Fruit fly (Drosophila melanogaster) whole organism, embryonic: Measurements from ENCODE around the gene CG31960.

Experiments
- CG10267 ChIP-seq: fragments of 200-800 bp; sonication (Bioruptor generic); optimal IDR thresholded peaks from 2 replicates; lab custom pipeline; 2018; ENCODE audit warnings: missing biosample characterization, mild to moderate bottlenecking, missing genetic modification characterization, moderate library complexity
- CG12391 ChIP-seq: fragments of 200-800 bp; sonication (Bioruptor generic); optimal IDR thresholded peaks from 3 replicates; lab custom pipeline; 2018; ENCODE audit warnings: missing biosample characterization, mild to moderate bottlenecking, missing genetic modification characterization, moderate library complexity
- CG13287 ChIP-seq: fragments of 200-800 bp; sonication (Bioruptor generic); IDR thresholded peaks from 2 replicates; pipeline ENCODE4 v1.3.6; 2022; ENCODE audit warnings: missing biosample characterization, missing genetic modification characterization; ENCODE audit not compliant: partially characterized antibody
- CG14667 ChIP-seq: fragments of 200-800 bp; sonication (Bioruptor generic); IDR thresholded peaks from 2 replicates; pipeline ENCODE4 v1.3.6; 2022; ENCODE audit warnings: missing biosample characterization, missing genetic modification characterization
- CG15601 ChIP-seq: fragments of 200-800 bp; sonication (Bioruptor generic); optimal IDR thresholded peaks from 3 replicates; lab custom pipeline; 2019; ENCODE audit warnings: missing biosample characterization, mild to moderate bottlenecking, missing genetic modification characterization, moderate library complexity
- CG16779 ChIP-seq: fragments of 200-800 bp; sonication (Bioruptor generic); IDR thresholded peaks from 2 replicates; pipeline ENCODE4 v1.3.6; 2022; ENCODE audit warnings: missing biosample characterization, missing genetic modification characterization
- CG18011 ChIP-seq: fragments of 200-800 bp; sonication (Bioruptor generic); optimal IDR thresholded peaks from 2 replicates; lab custom pipeline; 2017; ENCODE audit warnings: missing biosample characterization, missing genetic modification characterization, mild to moderate bottlenecking, moderate library complexity, missing genotype
- CG2875 ChIP-seq: fragments of 200-800 bp; sonication (Bioruptor generic); optimal IDR thresholded peaks from 2 replicates; lab custom pipeline; 2017; ENCODE audit warnings: missing biosample characterization, mild to moderate bottlenecking, missing genetic modification characterization, missing genetic modification reagents
- CG3065 ChIP-seq: fragments of 200-800 bp; sonication (Bioruptor generic); optimal IDR thresholded peaks from 2 replicates; lab custom pipeline; 2016; ENCODE audit warnings: missing biosample characterization, missing genetic modification characterization
- CG31441 ChIP-seq: fragments of 200-800 bp; sonication (Bioruptor generic); IDR thresholded peaks from 2 replicates; pipeline ENCODE4 v1.3.6; 2022; ENCODE audit warnings: missing biosample characterization, missing genetic modification characterization
- CG32772 ChIP-seq: fragments of 200-800 bp; sonication (Bioruptor generic); IDR thresholded peaks from 2 replicates; pipeline ENCODE4 v1.3.6; 2022; ENCODE audit warnings: missing biosample characterization, missing genetic modification characterization
- CG3407 ChIP-seq: fragments of 200-800 bp; sonication (Bioruptor generic); optimal IDR thresholded peaks from 2 replicates; lab custom pipeline; 2018; ENCODE audit warnings: missing biosample characterization, mild to moderate bottlenecking, missing genetic modification characterization
- CG3847 ChIP-seq: fragments of 200-800 bp; sonication (Bioruptor generic); IDR thresholded peaks from 2 replicates; pipeline ENCODE4 v1.3.6; 2022; ENCODE audit warnings: missing biosample characterization, missing genetic modification characterization
- CG4360 ChIP-seq: fragments of 200-800 bp; sonication (Bioruptor generic); IDR thresholded peaks from 2 replicates; pipeline ENCODE4 v1.3.6; 2022; ENCODE audit warnings: missing biosample characterization, missing genetic modification characterization
- CG6254 ChIP-seq: fragments of 200-800 bp; sonication (Bioruptor generic); optimal IDR thresholded peaks from 3 replicates; lab custom pipeline; 2017; ENCODE audit warnings: mild to moderate bottlenecking, missing biosample characterization, missing genetic modification reagents, missing genetic modification characterization
- CG7357 ChIP-seq: fragments of 200-800 bp; sonication (Bioruptor generic); IDR thresholded peaks from 3 replicates; pipeline ENCODE4 v1.3.6; 2022; ENCODE audit warnings: missing biosample characterization, missing genetic modification characterization
- CG7556 ChIP-seq: fragments of 200-800 bp; sonication (Bioruptor generic); optimal IDR thresholded peaks from 2 replicates; lab custom pipeline; 2017; ENCODE audit warnings: missing biosample characterization, mild to moderate bottlenecking, missing genetic modification characterization
- CG7745 ChIP-seq: fragments of 200-800 bp; sonication (Bioruptor generic); optimal IDR thresholded peaks from 2 replicates; lab custom pipeline; 2018; ENCODE audit warnings: missing biosample characterization, mild to moderate bottlenecking, missing genetic modification characterization, moderate library complexity
- CG7928 ChIP-seq: fragments of 200-800 bp; sonication (Bioruptor generic); optimal IDR thresholded peaks from 2 replicates; lab custom pipeline; 2017; ENCODE audit warnings: missing biosample characterization, mild to moderate bottlenecking, missing genetic modification characterization
- CG8281 ChIP-seq: fragments of 200-800 bp; sonication (Bioruptor generic); optimal IDR thresholded peaks from 2 replicates; lab custom pipeline; 2018; ENCODE audit warnings: missing biosample characterization, mild to moderate bottlenecking, missing genetic modification characterization, moderate library complexity
- CG8944 ChIP-seq: fragments of 200-800 bp; sonication (Bioruptor generic); optimal IDR thresholded peaks from 3 replicates; lab custom pipeline; 2016; ENCODE audit warnings: missing biosample characterization, missing genetic modification characterization
- CG9609 ChIP-seq: fragments of 200-800 bp; sonication (Bioruptor generic); optimal IDR thresholded peaks from 3 replicates; lab custom pipeline; 2016; ENCODE audit warnings: missing biosample characterization, missing genetic modification characterization
- D ChIP-seq, 2 experiments: fragments of 200-800 bp in 1 of 2; fragments of >200 bp in 1 of 2; sonication (Bioruptor generic) in 1 of 2; optimal IDR thresholded peaks; 2 replicates in 1 of 2; 3 replicates in 1 of 2; lab custom pipeline; 2017; ENCODE audit warnings: mild to moderate bottlenecking in 1 of 2, missing biosample characterization in 1 of 2, missing genetic modification characterization in 1 of 2, missing genetic modification reagents in 1 of 2
- D19A ChIP-seq: fragments of 200-800 bp; optimal IDR thresholded peaks from 3 replicates; lab custom pipeline; 2019; ENCODE audit warnings: missing biosample characterization, mild to moderate bottlenecking, missing genetic modification characterization, moderate library complexity
- D19B ChIP-seq: fragments of 200-800 bp; sonication (Bioruptor generic); optimal IDR thresholded peaks from 2 replicates; lab custom pipeline; 2017; ENCODE audit warnings: missing biosample characterization, mild to moderate bottlenecking, missing genetic modification characterization
- Dll ChIP-seq: fragments of 200-800 bp; sonication (Bioruptor generic); IDR thresholded peaks from 4 replicates; pipeline ENCODE4 v1.3.6; 2022; ENCODE audit warnings: missing biosample characterization, missing genetic modification characterization; ENCODE audit not compliant: partially characterized antibody
- Doc3 ChIP-seq: fragments of 200-800 bp; sonication (Bioruptor generic); IDR thresholded peaks from 3 replicates; pipeline ENCODE4 v1.3.6; 2022; ENCODE audit warnings: missing biosample characterization, missing genetic modification characterization; ENCODE audit not compliant: partially characterized antibody
- HmgD ChIP-seq: fragments of 200-800 bp; sonication (Bioruptor generic); optimal IDR thresholded peaks from 3 replicates; lab custom pipeline; 2016; ENCODE audit warnings: missing biosample characterization, missing genetic modification characterization
- Hr3 ChIP-seq: fragments of 200-800 bp; sonication (Bioruptor generic); optimal IDR thresholded peaks from 3 replicates; lab custom pipeline; 2016; ENCODE audit warnings: missing biosample characterization, missing genetic modification characterization
- Hsf ChIP-seq: fragments of 200-800 bp; sonication (Bioruptor generic); optimal IDR thresholded peaks from 3 replicates; lab custom pipeline; 2016; ENCODE audit warnings: missing biosample characterization, missing genetic modification characterization
- Jarid2 ChIP-seq: fragments of 200-800 bp; sonication (Bioruptor generic); optimal IDR thresholded peaks from 3 replicates; lab custom pipeline; 2017; ENCODE audit warnings: mild to moderate bottlenecking, missing biosample characterization, missing genetic modification reagents, missing genetic modification characterization
- NFAT ChIP-seq: fragments of 200-800 bp; sonication (Bioruptor generic); IDR thresholded peaks from 2 replicates; pipeline ENCODE4 v1.3.6; 2022; ENCODE audit warnings: missing biosample characterization, missing genetic modification characterization
- Oli ChIP-seq: fragments of 200-800 bp; sonication (Bioruptor generic); optimal IDR thresholded peaks from 2 replicates; lab custom pipeline; 2018; ENCODE audit warnings: missing biosample characterization, mild to moderate bottlenecking, missing genetic modification characterization, moderate library complexity
- Sin3A ChIP-seq: fragments of >200 bp; optimal IDR thresholded peaks from 2 replicates; lab custom pipeline; 2018
- Spps ChIP-seq: fragments of 200-800 bp; sonication (Bioruptor generic); optimal IDR thresholded peaks from 2 replicates; lab custom pipeline; 2018; ENCODE audit warnings: missing biosample characterization, mild to moderate bottlenecking, missing genetic modification characterization
- Sry-δ ChIP-seq: fragments of 200-800 bp; sonication (Bioruptor generic); optimal IDR thresholded peaks from 2 replicates; lab custom pipeline; 2016; ENCODE audit warnings: missing biosample characterization, missing genetic modification characterization
- Xbp1 ChIP-seq: fragments of 200-800 bp; sonication (Bioruptor generic); optimal IDR thresholded peaks from 3 replicates; lab custom pipeline; 2016; ENCODE audit warnings: missing biosample characterization, mild to moderate bottlenecking, missing genetic modification characterization
- ase ChIP-seq: fragments of 200-800 bp; sonication (Bioruptor generic); IDR thresholded peaks from 3 replicates; pipeline ENCODE4 v1.3.6; 2022; ENCODE audit warnings: missing biosample characterization, missing genetic modification characterization
- bsh ChIP-seq, 2 experiments: fragments of 200-800 bp; sonication (Bioruptor generic); optimal IDR thresholded peaks; 2 replicates each; lab custom pipeline; 2017 to 2018; ENCODE audit warnings: mild to moderate bottlenecking in 2 of 2, missing biosample characterization in 2 of 2, missing genetic modification characterization in 2 of 2, moderate library complexity in 1 of 2
- crc ChIP-seq: fragments of 200-800 bp; sonication (Bioruptor generic); optimal IDR thresholded peaks from 2 replicates; lab custom pipeline; 2016; ENCODE audit warnings: missing biosample characterization, missing genetic modification characterization
- crol ChIP-seq: fragments of 200-800 bp; sonication (Bioruptor generic); IDR thresholded peaks from 2 replicates; pipeline ENCODE4 v1.3.6; 2022; ENCODE audit warnings: missing biosample characterization, missing genetic modification characterization
- dimm ChIP-seq: fragments of 200-800 bp; sonication (Bioruptor generic); IDR thresholded peaks from 2 replicates; pipeline ENCODE4 v1.3.6; 2022; ENCODE audit warnings: missing biosample characterization, missing genetic modification characterization
- dm ChIP-seq: fragments of 200-800 bp; sonication (Bioruptor generic); optimal IDR thresholded peaks from 3 replicates; lab custom pipeline; 2016; ENCODE audit warnings: missing biosample characterization, missing genetic modification characterization
- dmrt11E ChIP-seq: fragments of 200-800 bp; sonication (Bioruptor generic); optimal IDR thresholded peaks from 3 replicates; lab custom pipeline; 2018; ENCODE audit warnings: missing biosample characterization, mild to moderate bottlenecking, missing genetic modification characterization, moderate library complexity
- ems ChIP-seq: fragments of 200-800 bp; sonication (Bioruptor generic); optimal IDR thresholded peaks from 3 replicates; lab custom pipeline; 2016; ENCODE audit warnings: missing biosample characterization, missing genetic modification characterization
- fd96Cb ChIP-seq: fragments of 200-800 bp; sonication (Bioruptor generic); optimal IDR thresholded peaks from 2 replicates; lab custom pipeline; 2018; ENCODE audit warnings: missing biosample characterization, mild to moderate bottlenecking, missing genetic modification characterization, moderate library complexity
- sc ChIP-seq, 3 experiments: fragments of >200 bp in 2 of 3; fragments of 200-800 bp in 1 of 3; sonication (Bioruptor generic) in 1 of 3; optimal IDR thresholded peaks; 2 replicates in 2 of 3; 3 replicates in 1 of 3; lab custom pipeline; 2017; ENCODE audit warnings: mild to moderate bottlenecking in 1 of 3, missing biosample characterization in 1 of 3, missing genetic modification characterization in 1 of 3, missing genetic modification reagents in 1 of 3
- sob ChIP-seq: fragments of 200-800 bp; sonication (Bioruptor generic); IDR thresholded peaks from 2 replicates; pipeline ENCODE4 v1.3.6; 2022; ENCODE audit warnings: missing biosample characterization, missing genetic modification characterization
- stwl ChIP-seq: fragments of 200-800 bp; sonication (Bioruptor generic); optimal IDR thresholded peaks from 3 replicates; lab custom pipeline; 2018; ENCODE audit warnings: missing biosample characterization, mild to moderate bottlenecking, missing genetic modification characterization, moderate library complexity
- twi ChIP-seq: fragments of 200-800 bp; optimal IDR thresholded peaks from 2 replicates; lab custom pipeline; 2019; ENCODE audit warnings: missing biosample characterization, mild to moderate bottlenecking, missing genetic modification characterization, moderate library complexity
- zfh2 ChIP-seq: fragments of 200-800 bp; sonication (Bioruptor generic); optimal IDR thresholded peaks from 2 replicates; lab custom pipeline; 2016; ENCODE audit warnings: missing biosample characterization, missing genetic modification characterization

CG31960 gene

dm6 chr2L:3787028-3787427 is 2.3 kb downstream of the CG31960 start, which contains the start of gene bark (continued):
- TF ChIP-seq Hr3 (GFP tag; lab: Kevin White, UChicago) (no peak), Xbp1 (GFP tag; lab: Kevin White, UChicago) (no peak), stwl (tag; lab: Kevin White, UChicago) (no peak), CG14667 (GFP tag; lab: Robert Waterston, UW) (no peak), NFAT (peak; percentile 34; the same call in 1 of the 2 replicates), CG7745 (no peak), Jarid2 (GFP tag; lab: Kevin White, UChicago) (peak; percentile 91), twi (no peak), sob (GFP tag; lab: Robert Waterston, UW) (peak; percentile 49), zfh2 (GFP tag; lab: Kevin White, UChicago) (no peak), CG3407 (GFP tag; lab: Kevin White, UChicago) (no peak), Sry-δ (GFP tag; lab: Kevin White, UChicago) (no peak), D (optimal IDR thresholded peaks at IDR 0.05; lab: Kevin White, UChicago) (no peak), D (GFP tag; optimal IDR thresholded peaks at IDR 0.05; lab: Kevin White, UChicago) (no peak), CG12391 (tag; lab: Kevin White, UChicago) (no peak), CG3847 (GFP tag; lab: Robert Waterston, UW) (no peak), CG16779 (no peak), Oli (no peak), CG8281 (tag; lab: Kevin White, UChicago) (no peak), CG9609 (GFP tag; lab: Kevin White, UChicago) (no peak), CG7556 (GFP tag; lab: Kevin White, UChicago) (no peak), CG32772 (GFP tag; lab: Robert Waterston, UW) (no peak), Sin3A (lab: Kevin White, UChicago) (no peak), CG15601 (no peak), CG6254 (GFP tag; lab: Kevin White, UChicago) (no peak), CG13287 (GFP tag; lab: Robert Waterston, UW) (peak; percentile 54), Spps (no peak), HmgD (GFP tag; lab: Kevin White, UChicago) (no peak), CG18011 (GFP tag; lab: Kevin White, UChicago) (no peak), CG7357 (GFP tag; lab: Robert Waterston, UW) (no peak), dmrt11E (tag; lab: Kevin White, UChicago) (no peak), D19A (tag; lab: Kevin White, UChicago) (no peak), sc (optimal IDR thresholded peaks at IDR 0.05; lab: Kevin White, UChicago) (no peak), sc (GFP tag; optimal IDR thresholded peaks at IDR 0.05; lab: Kevin White, UChicago) (no peak), D19B (GFP tag; lab: Kevin White, UChicago) (no peak), Doc3 (GFP tag; lab: Robert Waterston, UW) (no peak), CG4360 (GFP tag; lab: Robert Waterston, UW) (no peak), CG10267 (tag; lab: Kevin White, UChicago) (no peak), Hsf (GFP tag; lab: Kevin White, UChicago) (no peak), Dll (0 out of 4 replicates have a peak, but pooled peaks have one; percentile 30), crol (GFP tag; lab: Robert Waterston, UW) (no peak), CG2875 (no peak), ems (GFP tag; lab: Kevin White, UChicago) (no peak), ase (GFP tag; lab: Robert Waterston, UW) (no peak), CG31441 (GFP tag; lab: Robert Waterston, UW) (no peak), dimm (GFP tag; lab: Robert Waterston, UW) (no peak), dm (GFP tag; lab: Kevin White, UChicago) (no peak), crc (peak; percentile 3), CG8944 (GFP tag; lab: Kevin White, UChicago) (no peak), fd96Cb (tag; lab: Kevin White, UChicago) (no peak), bsh (GFP tag; optimal IDR thresholded peaks at IDR 0.05; lab: Kevin White, UChicago) (no peak), CG3065 (GFP tag; lab: Kevin White, UChicago) (no peak), CG7928 (GFP tag; lab: Kevin White, UChicago) (no peak)
